Worm (Caenorhabditis elegans) whole organism, L2 larva: ENCODE measurements around the gene ZK1290.5.

Source experiments
- nhr-77 ChIP-seq: fragments of 150-350 bp; optimal IDR thresholded peaks from 2 replicates; lab custom pipeline; 2014; ENCODE audit warnings: missing biosample characterization, missing genetic modification characterization
- snpc-4 ChIP-seq: fragments of 150-350 bp; optimal IDR thresholded peaks from 2 replicates; lab custom pipeline; 2014; ENCODE audit warnings: missing biosample characterization, missing genetic modification characterization
- unc-39 ChIP-seq: fragments of 150-350 bp; optimal IDR thresholded peaks from 2 replicates; lab custom pipeline; 2014; ENCODE audit warnings: missing biosample characterization, missing genetic modification characterization

- TF ChIP-seq nhr-77 (tag; lab: Kevin White, UChicago) (no peak), unc-39 (tag; lab: Kevin White, UChicago) (no peak), snpc-4 (no peak)
Observed at ce11 chrII:7528210-7528609, 1.2 kb upstream of the ZK1290.5 start.
